Fruit fly (Drosophila melanogaster): Measurements from ENCODE around the gene CG33635.

- TF ChIP-seq fru (optimal IDR thresholded peaks at IDR 0.05) (no peak), CG18599 (GFP tag; optimal IDR thresholded peaks at IDR 0.05) (no peak), H15 (GFP tag; IDR thresholded peaks at IDR 0.05) (no peak), rib (GFP tag; IDR thresholded peaks at IDR 0.05) (no peak), klu (GFP tag; IDR thresholded peaks at IDR 0.05) (no peak), kni (GFP tag; optimal IDR thresholded peaks at IDR 0.05) (no peak), Max (GFP tag; optimal IDR thresholded peaks at IDR 0.05) (no peak), insv (GFP tag; optimal IDR thresholded peaks at IDR 0.05) (no peak)
Measured at dm6 chr2L:136131-136426, 22.4 kb downstream of the CG33635 start.
